Fruit fly (Drosophila melanogaster) whole organism, adult: ENCODE measurements around the gene cdi.

Experiments
- CG7045 ChIP-seq: fragments of 200-800 bp; sonication (Bioruptor generic); optimal IDR thresholded peaks from 2 replicates; lab custom pipeline; 2017; ENCODE audit warnings: missing biosample characterization, mild to moderate bottlenecking, missing genetic modification characterization
- Crg-1 ChIP-seq: fragments of 200-800 bp; sonication (Bioruptor generic); optimal IDR thresholded peaks from 2 replicates; lab custom pipeline; 2016; ENCODE audit warnings: missing biosample characterization, missing genetic modification characterization
- Mnt ChIP-seq: fragments of 200-800 bp; sonication (Bioruptor generic); optimal IDR thresholded peaks from 2 replicates; lab custom pipeline; 2016; ENCODE audit warnings: missing biosample characterization, mild to moderate bottlenecking, missing genetic modification characterization
- cic ChIP-seq: fragments of 200-800 bp; sonication (Bioruptor generic); optimal IDR thresholded peaks from 2 replicates; lab custom pipeline; 2017; ENCODE audit warnings: missing biosample characterization, mild to moderate bottlenecking, missing genetic modification characterization, moderate library complexity

dm6 chr3R:19096299-19097048 lies 2.4 kb upstream of the cdi start, which contains the start of gene CG6040:
- TF ChIP-seq Crg-1 (GFP tag; lab: Kevin White, UChicago) (peak; percentile 36), cic (GFP tag; lab: Kevin White, UChicago) (no peak), Mnt (peak; percentile 20), CG7045 (GFP tag; lab: Kevin White, UChicago) (peak; percentile 42)
